Worm (Caenorhabditis elegans): Measurements from ENCODE around the gene ech-4.

DNA sequence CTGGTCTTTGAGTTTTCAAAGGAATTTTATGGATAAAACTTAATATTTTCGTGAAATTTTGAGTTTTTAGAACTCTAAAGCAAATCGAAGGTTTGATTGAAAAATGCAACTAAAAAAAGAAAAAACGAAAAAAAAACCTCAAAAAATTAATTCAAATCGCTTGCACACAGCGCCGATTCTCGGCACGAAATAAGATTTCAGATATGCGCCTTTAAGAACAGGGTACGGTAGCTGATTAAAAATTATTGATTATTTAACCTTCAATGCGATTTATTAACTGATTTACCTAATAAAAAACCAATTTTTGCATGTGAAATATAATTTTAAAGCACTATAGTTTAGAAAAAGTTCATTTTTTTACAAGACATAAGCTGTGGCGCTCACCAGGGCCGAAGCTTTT is 32.0 kb downstream of the ech-4 start:
- TF ChIP-seq flt-1 (GFP tag; IDR thresholded peaks at IDR 0.05) (no peak), cog-1 (tag; optimal IDR thresholded peaks at IDR 0.05) (no peak)

All from whole organism, midembryonic.